Fruit fly (Drosophila melanogaster) whole organism, embryonic: ENCODE results near the gene bt.

Experiments
- CG10209 ChIP-seq: fragments of 200-800 bp; sonication (Bioruptor generic); optimal IDR thresholded peaks from 3 replicates; lab custom pipeline; 2017; ENCODE audit warnings: missing biosample characterization, mild to moderate bottlenecking, missing genetic modification characterization, missing genetic modification reagents
- CG10267 ChIP-seq: fragments of 200-800 bp; sonication (Bioruptor generic); optimal IDR thresholded peaks from 2 replicates; lab custom pipeline; 2018; ENCODE audit warnings: missing biosample characterization, mild to moderate bottlenecking, missing genetic modification characterization, moderate library complexity
- CG10959 ChIP-seq: fragments of 200-800 bp; sonication (Bioruptor generic); IDR thresholded peaks from 2 replicates; pipeline ENCODE4 v1.3.6; 2022; ENCODE audit warnings: missing biosample characterization, missing genetic modification characterization
- CG14014 ChIP-seq: fragments of 200-800 bp; sonication (Bioruptor generic); IDR thresholded peaks from 2 replicates; pipeline ENCODE4 v1.3.6; 2022; ENCODE audit warnings: missing biosample characterization, missing genetic modification characterization
- CG14441 ChIP-seq: fragments of 200-800 bp; sonication (Bioruptor generic); IDR thresholded peaks from 2 replicates; pipeline ENCODE4 v1.3.6; 2022; ENCODE audit warnings: missing biosample characterization, missing genetic modification characterization
- CG15011 ChIP-seq: fragments of 200-800 bp; sonication (Bioruptor generic); optimal IDR thresholded peaks from 3 replicates; lab custom pipeline; 2018; ENCODE audit warnings: missing biosample characterization, mild to moderate bottlenecking, missing genetic modification characterization
- CG16815 ChIP-seq: fragments of 200-800 bp; sonication (Bioruptor generic); optimal IDR thresholded peaks from 3 replicates; lab custom pipeline; 2017; ENCODE audit warnings: missing biosample characterization, mild to moderate bottlenecking, missing genetic modification characterization
- CG17361 ChIP-seq: fragments of 200-800 bp; sonication (Bioruptor generic); IDR thresholded peaks from 3 replicates; pipeline ENCODE4 v1.3.6; 2022; ENCODE audit warnings: missing biosample characterization, missing genetic modification characterization
- CG17802 ChIP-seq: fragments of 200-800 bp; sonication (Bioruptor generic); optimal IDR thresholded peaks from 2 replicates; lab custom pipeline; 2018; ENCODE audit warnings: missing biosample characterization, mild to moderate bottlenecking, missing genetic modification characterization, moderate library complexity
- CG4404 ChIP-seq: fragments of 200-800 bp; sonication (Bioruptor generic); IDR thresholded peaks from 2 replicates; pipeline ENCODE4 v1.3.6; 2022; ENCODE audit warnings: missing biosample characterization, missing genetic modification characterization
- CG6254 ChIP-seq: fragments of 200-800 bp; sonication (Bioruptor generic); optimal IDR thresholded peaks from 3 replicates; lab custom pipeline; 2017; ENCODE audit warnings: mild to moderate bottlenecking, missing biosample characterization, missing genetic modification reagents, missing genetic modification characterization
- CG6683 ChIP-seq: fragments of 200-800 bp; sonication (Bioruptor generic); optimal IDR thresholded peaks from 2 replicates; lab custom pipeline; 2017; ENCODE audit warnings: missing biosample characterization, mild to moderate bottlenecking, missing genetic modification characterization, missing genetic modification reagents
- CG7556 ChIP-seq: fragments of 200-800 bp; sonication (Bioruptor generic); optimal IDR thresholded peaks from 2 replicates; lab custom pipeline; 2017; ENCODE audit warnings: missing biosample characterization, mild to moderate bottlenecking, missing genetic modification characterization
- CG7786 ChIP-seq: fragments of 200-800 bp; sonication (Bioruptor generic); optimal IDR thresholded peaks from 2 replicates; lab custom pipeline; 2016; ENCODE audit warnings: missing biosample characterization, missing genetic modification characterization
- CG7928 ChIP-seq: fragments of 200-800 bp; sonication (Bioruptor generic); optimal IDR thresholded peaks from 2 replicates; lab custom pipeline; 2017; ENCODE audit warnings: missing biosample characterization, mild to moderate bottlenecking, missing genetic modification characterization
- CG8290 ChIP-seq, 3 experiments: fragments of 200-800 bp; sonication (Bioruptor generic); optimal IDR thresholded peaks; 2 replicates each; lab custom pipeline; 2016 to 2019; ENCODE audit warnings: missing biosample characterization in 3 of 3, missing genetic modification characterization in 3 of 3, mild to moderate bottlenecking in 2 of 3, moderate library complexity in 1 of 3
- CG8944 ChIP-seq: fragments of 200-800 bp; sonication (Bioruptor generic); optimal IDR thresholded peaks from 3 replicates; lab custom pipeline; 2016; ENCODE audit warnings: missing biosample characterization, missing genetic modification characterization
- CG9797 ChIP-seq: fragments of 200-800 bp; sonication (Bioruptor generic); optimal IDR thresholded peaks from 3 replicates; lab custom pipeline; 2018; ENCODE audit warnings: missing biosample characterization, mild to moderate bottlenecking, missing genetic modification characterization
- Dip2 ChIP-seq: fragments of 200-800 bp; sonication (Bioruptor generic); IDR thresholded peaks from 2 replicates; pipeline ENCODE4 v1.3.6; 2022; ENCODE audit warnings: missing biosample characterization, missing genetic modification characterization
- Dp ChIP-seq: fragments of 200-800 bp; sonication (Bioruptor generic); optimal IDR thresholded peaks from 2 replicates; lab custom pipeline; 2018; ENCODE audit warnings: missing biosample characterization, mild to moderate bottlenecking, missing genetic modification characterization, moderate library complexity
- Dref ChIP-seq: fragments of 200-800 bp; sonication (Bioruptor generic); IDR thresholded peaks from 2 replicates; pipeline ENCODE4 v1.3.6; 2022; ENCODE audit warnings: missing biosample characterization, missing genetic modification characterization
- Elba2 ChIP-seq: fragments of 200-800 bp; sonication (Bioruptor generic); optimal IDR thresholded peaks from 3 replicates; lab custom pipeline; 2016; ENCODE audit warnings: missing biosample characterization, missing genetic modification characterization
- HLH4C ChIP-seq: fragments of 200-800 bp; sonication (Bioruptor generic); IDR thresholded peaks from 3 replicates; pipeline ENCODE4 v1.3.6; 2022; ENCODE audit warnings: missing biosample characterization, missing genetic modification characterization; ENCODE audit not compliant: partially characterized antibody
- HLHmδ ChIP-seq: fragments of 200-800 bp; sonication (Bioruptor generic); optimal IDR thresholded peaks from 2 replicates; lab custom pipeline; 2018; ENCODE audit warnings: missing biosample characterization, mild to moderate bottlenecking, missing genetic modification characterization, moderate library complexity
- Hand ChIP-seq: fragments of 200-800 bp; sonication (Bioruptor generic); optimal IDR thresholded peaks from 2 replicates; lab custom pipeline; 2017; ENCODE audit warnings: mild to moderate bottlenecking, missing biosample characterization, missing genetic modification reagents, missing genetic modification characterization
- Sox100B ChIP-seq: fragments of 200-800 bp; sonication (Bioruptor generic); optimal IDR thresholded peaks from 3 replicates; lab custom pipeline; 2018; ENCODE audit warnings: missing biosample characterization, mild to moderate bottlenecking, missing genetic modification characterization
- Sry-β ChIP-seq: fragments of 200-800 bp; sonication (Bioruptor generic); optimal IDR thresholded peaks from 2 replicates; lab custom pipeline; 2018; ENCODE audit warnings: missing biosample characterization, mild to moderate bottlenecking, missing genetic modification characterization, moderate library complexity
- Ssrp ChIP-seq: fragments of 200-800 bp; sonication (Bioruptor generic); optimal IDR thresholded peaks from 2 replicates; lab custom pipeline; 2018; ENCODE audit warnings: missing biosample characterization, mild to moderate bottlenecking, missing genetic modification characterization, moderate library complexity
- Stat92E ChIP-seq, 3 experiments: fragments of >200 bp in 2 of 3; fragments of 200-800 bp in 1 of 3; sonication (Bioruptor generic) in 1 of 3; optimal IDR thresholded peaks; 2 replicates each; lab custom pipeline; 2017 to 2019; ENCODE audit warnings: missing biosample characterization in 3 of 3, missing genetic modification characterization in 3 of 3, mild to moderate bottlenecking in 1 of 3, moderate library complexity in 1 of 3
- abd-A ChIP-seq: fragments of 200-800 bp; sonication (Bioruptor generic); optimal IDR thresholded peaks from 3 replicates; lab custom pipeline; 2019; ENCODE audit warnings: missing biosample characterization, mild to moderate bottlenecking, missing genetic modification characterization, moderate library complexity
- btn ChIP-seq: fragments of 200-800 bp; sonication (Bioruptor generic); optimal IDR thresholded peaks from 2 replicates; lab custom pipeline; 2016; ENCODE audit warnings: missing biosample characterization, missing genetic modification characterization
- cad ChIP-seq: fragments of >200 bp; optimal IDR thresholded peaks from 2 replicates; lab custom pipeline; 2017; ENCODE audit warnings: missing biosample characterization, missing genetic modification characterization
- dmrt11E ChIP-seq: fragments of 200-800 bp; sonication (Bioruptor generic); optimal IDR thresholded peaks from 3 replicates; lab custom pipeline; 2018; ENCODE audit warnings: missing biosample characterization, mild to moderate bottlenecking, missing genetic modification characterization, moderate library complexity
- fd102C ChIP-seq: fragments of 200-800 bp; sonication (Bioruptor generic); optimal IDR thresholded peaks from 2 replicates; lab custom pipeline; 2018; ENCODE audit warnings: missing biosample characterization, mild to moderate bottlenecking, missing genetic modification characterization, moderate library complexity
- ham ChIP-seq: fragments of 200-800 bp; sonication (Bioruptor generic); IDR thresholded peaks from 2 replicates; pipeline ENCODE4 v1.3.6; 2022; ENCODE audit warnings: missing biosample characterization, missing genetic modification characterization
- hkb ChIP-seq, 2 experiments: fragments of 200-800 bp in 1 of 2; fragments of >200 bp in 1 of 2; sonication (Bioruptor generic) in 1 of 2; IDR thresholded peaks in 1 of 2; optimal IDR thresholded peaks in 1 of 2; 2 replicates each; pipeline versions ENCODE4 v1.3.6 to Lab custom; 2017 to 2022; ENCODE audit warnings: missing biosample characterization in 1 of 2, missing genetic modification characterization in 1 of 2
- klu ChIP-seq: fragments of 200-800 bp; sonication (Bioruptor generic); IDR thresholded peaks from 2 replicates; pipeline ENCODE4 v1.3.6; 2022; ENCODE audit warnings: missing biosample characterization, missing genetic modification characterization
- mam ChIP-seq: fragments of 200-800 bp; sonication (Bioruptor generic); optimal IDR thresholded peaks from 3 replicates; lab custom pipeline; 2016; ENCODE audit warnings: missing biosample characterization, missing genetic modification characterization
- mirr ChIP-seq: fragments of 200-800 bp; sonication (Bioruptor generic); optimal IDR thresholded peaks from 3 replicates; lab custom pipeline; 2018; ENCODE audit warnings: missing biosample characterization, mild to moderate bottlenecking, missing genetic modification characterization
- nerfin-1 ChIP-seq: fragments of 200-800 bp; sonication (Bioruptor generic); optimal IDR thresholded peaks from 3 replicates; lab custom pipeline; 2019; ENCODE audit warnings: missing biosample characterization, mild to moderate bottlenecking, missing genetic modification characterization, moderate library complexity
- nmo ChIP-seq: fragments of 200-800 bp; sonication (Bioruptor generic); optimal IDR thresholded peaks from 2 replicates; lab custom pipeline; 2018; ENCODE audit warnings: missing biosample characterization, mild to moderate bottlenecking, missing genetic modification characterization, moderate library complexity
- nom ChIP-seq: fragments of 200-800 bp; sonication (Bioruptor generic); optimal IDR thresholded peaks from 2 replicates; lab custom pipeline; 2017; ENCODE audit warnings: missing biosample characterization, missing genetic modification characterization, mild to moderate bottlenecking, moderate library complexity, missing genetic modification reagents
- org-1 ChIP-seq: fragments of 200-800 bp; sonication (Bioruptor generic); optimal IDR thresholded peaks from 2 replicates; lab custom pipeline; 2017; ENCODE audit warnings: missing biosample characterization, missing genetic modification characterization
- p53 ChIP-seq: fragments of 200-800 bp; sonication (Bioruptor generic); optimal IDR thresholded peaks from 2 replicates; lab custom pipeline; 2016; ENCODE audit warnings: missing biosample characterization, missing genetic modification characterization
- rib ChIP-seq: fragments of 200-800 bp; sonication (Bioruptor generic); IDR thresholded peaks from 2 replicates; pipeline ENCODE4 v1.3.6; 2022; ENCODE audit warnings: missing biosample characterization, missing genetic modification characterization
- sima ChIP-seq: fragments of 200-800 bp; sonication (Bioruptor generic); optimal IDR thresholded peaks from 2 replicates; lab custom pipeline; 2016; ENCODE audit warnings: missing biosample characterization, missing genetic modification characterization
- usp ChIP-seq: fragments of >200 bp; optimal IDR thresholded peaks from 2 replicates; lab custom pipeline; 2017; ENCODE audit warnings: missing biosample characterization, missing genetic modification characterization
- vvl ChIP-seq: fragments of 200-800 bp; sonication (Bioruptor generic); IDR thresholded peaks from 2 replicates; pipeline ENCODE4 v1.3.6; 2022; ENCODE audit warnings: missing biosample characterization, missing genetic modification characterization
- zf30C ChIP-seq: fragments of 200-800 bp; sonication (Bioruptor generic); optimal IDR thresholded peaks from 3 replicates; lab custom pipeline; 2018; ENCODE audit warnings: missing biosample characterization, mild to moderate bottlenecking, missing genetic modification characterization

The bt gene

DNA sequence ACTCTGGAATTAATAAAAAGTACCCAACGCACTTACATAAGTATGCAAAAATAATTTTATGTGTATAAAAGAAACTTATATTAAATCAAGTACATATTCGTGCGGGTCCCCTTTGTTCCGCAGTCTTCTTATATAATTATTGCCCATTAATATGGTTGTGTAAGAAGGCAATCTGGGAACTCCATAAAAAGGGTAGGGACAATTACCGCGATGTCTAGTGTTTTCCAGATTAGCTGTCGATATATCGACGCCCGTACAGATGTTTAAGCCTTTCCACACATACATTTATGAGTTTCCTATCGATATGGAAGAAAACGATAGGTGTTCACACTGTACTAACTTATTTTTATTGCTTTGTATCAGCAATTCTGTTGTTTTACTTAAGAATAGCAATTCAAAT is 27.6 kb upstream of the bt start (continued):
- TF ChIP-seq Stat92E (GFP tag; optimal IDR thresholded peaks at IDR 0.05; lab: Kevin White, UChicago) (no peak), rib (GFP tag; lab: Robert Waterston, UW) (no peak), mirr (GFP tag; lab: Kevin White, UChicago) (no peak), CG8290 (GFP tag; optimal IDR thresholded peaks at IDR 0.05; lab: Kevin White, UChicago) (peak; percentile 60), CG8290 (tag; optimal IDR thresholded peaks at IDR 0.05; lab: Kevin White, UChicago) (peak in 1 of 2 experiments; percentile 79), CG7786 (GFP tag; lab: Kevin White, UChicago) (peak; percentile 1), CG10267 (peak; percentile 14), CG8944 (GFP tag; lab: Kevin White, UChicago) (peak; percentile 40), nom (peak; percentile 36), btn (GFP tag; lab: Kevin White, UChicago) (no peak), dmrt11E (tag; lab: Kevin White, UChicago) (peak; percentile 1), CG15011 (GFP tag; lab: Kevin White, UChicago) (no peak), CG14441 (GFP tag; lab: Robert Waterston, UW) (no peak), CG17361 (GFP tag; lab: Robert Waterston, UW) (0 out of 3 replicates have a peak, but pooled peaks have one; percentile 32), sima (GFP tag; lab: Kevin White, UChicago) (no peak), abd-A (tag; lab: Kevin White, UChicago) (no peak), CG14014 (GFP tag; lab: Robert Waterston, UW) (peak; percentile 46; the same call in 1 of the 2 replicates), zf30C (GFP tag; lab: Kevin White, UChicago) (no peak), p53 (GFP tag; lab: Kevin White, UChicago) (no peak), Dip2 (no peak), mam (GFP tag; lab: Kevin White, UChicago) (peak; percentile 59), Elba2 (GFP tag; lab: Kevin White, UChicago) (no peak), nmo (no peak), HLH4C (GFP tag; lab: Robert Waterston, UW) (no peak), org-1 (GFP tag; lab: Kevin White, UChicago) (no peak), CG6683 (GFP tag; lab: Kevin White, UChicago) (no peak), Sox100B (no peak), CG4404 (GFP tag; lab: Robert Waterston, UW) (no peak), Hand (no peak), klu (GFP tag; lab: Robert Waterston, UW) (no peak), usp (GFP tag; lab: Kevin White, UChicago) (no peak), CG10209 (no peak), CG7928 (GFP tag; lab: Kevin White, UChicago) (peak; percentile 12), hkb (optimal IDR thresholded peaks at IDR 0.05; lab: Kevin White, UChicago) (no peak), hkb (GFP tag; IDR thresholded peaks at IDR 0.05; lab: Robert Waterston, UW) (no peak; the same call in 1 of the 2 replicates), HLHmδ (GFP tag; lab: Kevin White, UChicago) (no peak), CG6254 (no peak), Ssrp (tag; lab: Kevin White, UChicago) (no peak), CG9797 (GFP tag; lab: Kevin White, UChicago) (no peak), fd102C (GFP tag; lab: Kevin White, UChicago) (no peak), CG17802 (tag; lab: Kevin White, UChicago) (peak; percentile 100), CG7556 (GFP tag; lab: Kevin White, UChicago) (no peak), CG10959 (no peak), vvl (GFP tag; lab: Robert Waterston, UW) (no peak; the same call in 1 of the 2 replicates), Dref (GFP tag; lab: Robert Waterston, UW) (no peak; the same call in 1 of the 2 replicates), Dp (peak; percentile 27), ham (GFP tag; lab: Robert Waterston, UW) (no peak), CG16815 (GFP tag; lab: Kevin White, UChicago) (no peak), Sry-β (no peak), nerfin-1 (no peak), cad (peak; percentile 4)
